Fruit fly (Drosophila melanogaster) ovary, adult (tissue): ENCODE measurements around the gene ftz-f1.

Experiments
- CG17801 ChIP-seq: fragments of 200-800 bp; optimal IDR thresholded peaks from 2 replicates; lab custom pipeline; 2019; ENCODE audit warnings: missing biosample characterization, mild to moderate bottlenecking, missing genetic modification characterization, moderate library complexity; ENCODE audit not compliant: partially characterized antibody

ftz-f1 gene

dm6 chr3L:18801194-18801695, at the start of gene ftz-f1:
Gene ftz-f1, minus strand, starts transcription at chr3L:18801309.
- TF ChIP-seq CG17801 (GFP tag; lab: Kevin White, UChicago), result peak; percentile 62

- TF ChIP-seq CG17801 (GFP tag; lab: Kevin White, UChicago), result peak; percentile 36
Measured at dm6 chr3L:18848436-18848835, 47.3 kb upstream of the ftz-f1 start.

- no peak for TF ChIP-seq CG17801 (GFP tag; lab: Kevin White, UChicago)
Measured at dm6 chr3L:18846272-18846741, 45.2 kb upstream of the ftz-f1 start.

- TF ChIP-seq CG17801 (GFP tag; lab: Kevin White, UChicago), result no peak
Measured at dm6 chr3L:18846233-18846271, 44.9 kb upstream of the ftz-f1 start, which contains the start of gene Indy. Gene Indy, minus strand, starts transcription at chr3L:18846267.

- no peak for TF ChIP-seq CG17801 (GFP tag; lab: Kevin White, UChicago)
Measured at dm6 chr3L:18845833-18846232, 44.7 kb upstream of the ftz-f1 start.

dm6 chr3L:18842236-18842635, 41.1 kb upstream of the ftz-f1 start:
- no peak for TF ChIP-seq CG17801 (GFP tag; lab: Kevin White, UChicago)

- TF ChIP-seq CG17801 (GFP tag; lab: Kevin White, UChicago), result peak; percentile 18
Measured at dm6 chr3L:18841269-18841668, 40.2 kb upstream of the ftz-f1 start.

- peak; percentile 66 for TF ChIP-seq CG17801 (GFP tag; lab: Kevin White, UChicago)
Measured at dm6 chr3L:18840370-18841007, 39.4 kb upstream of the ftz-f1 start.

- no peak for TF ChIP-seq CG17801 (GFP tag; lab: Kevin White, UChicago)
Measured at dm6 chr3L:18839996-18840369, 38.9 kb upstream of the ftz-f1 start.

- no peak for TF ChIP-seq CG17801 (GFP tag; lab: Kevin White, UChicago)
Measured at dm6 chr3L:18837707-18838244, 36.7 kb upstream of the ftz-f1 start.

dm6 chr3L:18836658-18837057, 35.5 kb upstream of the ftz-f1 start:
- TF ChIP-seq CG17801 (GFP tag; lab: Kevin White, UChicago), result no peak

- TF ChIP-seq CG17801 (GFP tag; lab: Kevin White, UChicago), result no peak
Measured at dm6 chr3L:18834924-18835323, 33.8 kb upstream of the ftz-f1 start.

dm6 chr3L:18833234-18833633, 32.1 kb upstream of the ftz-f1 start:
- TF ChIP-seq CG17801 (GFP tag; lab: Kevin White, UChicago), result peak; percentile 9

dm6 chr3L:18832708-18833107, 31.6 kb upstream of the ftz-f1 start:
- no peak for TF ChIP-seq CG17801 (GFP tag; lab: Kevin White, UChicago)

dm6 chr3L:18832195-18832594, 31.1 kb upstream of the ftz-f1 start:
- no peak for TF ChIP-seq CG17801 (GFP tag; lab: Kevin White, UChicago)

dm6 chr3L:18828318-18828717, 27.2 kb upstream of the ftz-f1 start:
- TF ChIP-seq CG17801 (GFP tag; lab: Kevin White, UChicago), result no peak

dm6 chr3L:18825993-18826392, 24.9 kb upstream of the ftz-f1 start:
- no peak for TF ChIP-seq CG17801 (GFP tag; lab: Kevin White, UChicago)
